Worm (Caenorhabditis elegans) whole organism, late embryonic: ENCODE measurements around the gene srx-119.

Experiments used
- C08G9.2 ChIP-seq: sonication (generic microtip); optimal IDR thresholded peaks from 2 replicates; lab custom pipeline; 2016; ENCODE audit warnings: mild to moderate bottlenecking, missing genetic modification characterization, moderate library complexity, missing compliant biosample characterization
- T23F11.4 ChIP-seq: fragments of 200-800 bp; sonication (Bioruptor generic); optimal IDR thresholded peaks from 2 replicates; lab custom pipeline; 2018; ENCODE audit warnings: mild to moderate bottlenecking, missing genetic modification characterization, missing compliant biosample characterization
- Y22D7AL.16 ChIP-seq: sonication (generic microtip); optimal IDR thresholded peaks from 2 replicates; lab custom pipeline; 2016; ENCODE audit warnings: missing genetic modification characterization, missing compliant biosample characterization
- ahr-1 ChIP-seq: sonication (generic microtip); optimal IDR thresholded peaks from 2 replicates; lab custom pipeline; 2016; ENCODE audit warnings: missing genetic modification characterization, missing compliant biosample characterization
- ama-1 ChIP-seq: fragments of 150-350 bp; optimal IDR thresholded peaks from 2 replicates; lab custom pipeline; 2014
- ceh-18 ChIP-seq: sonication (generic microtip); optimal IDR thresholded peaks from 2 replicates; lab custom pipeline; 2016; ENCODE audit warnings: missing genetic modification characterization, missing compliant biosample characterization
- ceh-2 ChIP-seq: sonication (generic microtip); optimal IDR thresholded peaks from 2 replicates; lab custom pipeline; 2016; ENCODE audit warnings: missing genotype, missing genetic modification characterization, missing compliant biosample characterization
- ceh-22 ChIP-seq: sonication (generic microtip); optimal IDR thresholded peaks from 2 replicates; lab custom pipeline; 2017; ENCODE audit warnings: missing biosample characterization, missing genetic modification characterization
- ceh-24 ChIP-seq: sonication (generic microtip); optimal IDR thresholded peaks from 2 replicates; lab custom pipeline; 2016; ENCODE audit warnings: mild to moderate bottlenecking, missing genetic modification characterization, missing compliant biosample characterization
- ceh-30 ChIP-seq: fragments of 150-350 bp; optimal IDR thresholded peaks from 2 replicates; lab custom pipeline; 2014; ENCODE audit warnings: missing biosample characterization, missing genetic modification characterization
- ceh-31 ChIP-seq: sonication (generic microtip); optimal IDR thresholded peaks from 2 replicates; lab custom pipeline; 2016; ENCODE audit warnings: missing genetic modification characterization, missing compliant biosample characterization
- ceh-34 ChIP-seq: sonication (generic microtip); optimal IDR thresholded peaks from 2 replicates; lab custom pipeline; 2016; ENCODE audit warnings: mild to moderate bottlenecking, missing genetic modification characterization, missing compliant biosample characterization
- ceh-48 ChIP-seq: sonication (generic microtip); optimal IDR thresholded peaks from 2 replicates; lab custom pipeline; 2016; ENCODE audit warnings: missing genetic modification characterization, inconsistent platforms, missing compliant biosample characterization
- ceh-6 ChIP-seq: fragments of 200-800 bp; sonication (Bioruptor generic); optimal IDR thresholded peaks from 2 replicates; lab custom pipeline; 2018; ENCODE audit warnings: mild to moderate bottlenecking, missing genetic modification characterization, missing compliant biosample characterization
- ceh-9 ChIP-seq: sonication (generic microtip); optimal IDR thresholded peaks from 2 replicates; lab custom pipeline; 2016; ENCODE audit warnings: mild to moderate bottlenecking, missing genetic modification characterization, inconsistent platforms, missing compliant biosample characterization
- dve-1 ChIP-seq: sonication (generic microtip); optimal IDR thresholded peaks from 2 replicates; lab custom pipeline; 2017; ENCODE audit warnings: antibody characterized with exemption, mild to moderate bottlenecking, missing genetic modification characterization, missing compliant biosample characterization
- ets-4 ChIP-seq: sonication (generic microtip); optimal IDR thresholded peaks from 2 replicates; lab custom pipeline; 2016; ENCODE audit warnings: missing genetic modification characterization, missing compliant biosample characterization
- eyg-1 ChIP-seq: sonication (generic microtip); optimal IDR thresholded peaks from 2 replicates; lab custom pipeline; 2016; ENCODE audit warnings: missing genotype, missing genetic modification characterization, missing compliant biosample characterization
- fkh-6 ChIP-seq: sonication (generic microtip); optimal IDR thresholded peaks from 2 replicates; lab custom pipeline; 2016; ENCODE audit warnings: missing genetic modification characterization, missing compliant biosample characterization
- hlh-13 ChIP-seq: fragments of 200-800 bp; sonication (Bioruptor generic); optimal IDR thresholded peaks from 2 replicates; lab custom pipeline; 2018; ENCODE audit warnings: mild to moderate bottlenecking, missing genetic modification characterization, missing compliant biosample characterization
- hlh-6 ChIP-seq: sonication (generic microtip); optimal IDR thresholded peaks from 2 replicates; lab custom pipeline; 2016; ENCODE audit warnings: missing genotype, missing genetic modification characterization, missing compliant biosample characterization
- hlh-8 ChIP-seq: sonication (generic microtip); optimal IDR thresholded peaks from 2 replicates; lab custom pipeline; 2016; ENCODE audit warnings: missing genotype, missing genetic modification characterization, missing compliant biosample characterization
- lin-11 ChIP-seq: fragments of 200-800 bp; sonication (Bioruptor generic); optimal IDR thresholded peaks from 2 replicates; lab custom pipeline; 2018; ENCODE audit warnings: mild to moderate bottlenecking, missing genetic modification characterization, missing compliant biosample characterization
- madf-2 ChIP-seq: sonication (generic microtip); optimal IDR thresholded peaks from 2 replicates; lab custom pipeline; 2017; ENCODE audit warnings: missing genetic modification characterization, missing compliant biosample characterization
- nhr-11 ChIP-seq: fragments of 150-350 bp; optimal IDR thresholded peaks from 2 replicates; lab custom pipeline; 2014; ENCODE audit warnings: missing biosample characterization, missing genetic modification characterization
- nhr-232 ChIP-seq: sonication (generic microtip); optimal IDR thresholded peaks from 2 replicates; lab custom pipeline; 2016; ENCODE audit warnings: missing genetic modification characterization, missing compliant biosample characterization
- pag-3 ChIP-seq: sonication (generic microtip); optimal IDR thresholded peaks from 2 replicates; lab custom pipeline; 2016; ENCODE audit warnings: missing compliant biosample characterization, missing genetic modification characterization, borderline replicate concordance
- pat-9 ChIP-seq: fragments of 200-800 bp; sonication (Bioruptor generic); optimal IDR thresholded peaks from 2 replicates; lab custom pipeline; 2018; ENCODE audit warnings: mild to moderate bottlenecking, missing genetic modification characterization, moderate library complexity, missing compliant biosample characterization
- pha-2 ChIP-seq: sonication (generic microtip); optimal IDR thresholded peaks from 2 replicates; lab custom pipeline; 2017; ENCODE audit warnings: mild to moderate bottlenecking, missing genetic modification characterization, missing compliant biosample characterization
- pha-4 ChIP-seq: fragments of 150-350 bp; optimal IDR thresholded peaks from 2 replicates; lab custom pipeline; 2018; ENCODE audit warnings: missing biosample characterization, missing genetic modification reagents, missing genetic modification characterization
- ref-2 ChIP-seq: sonication (generic microtip); optimal IDR thresholded peaks from 2 replicates; lab custom pipeline; 2016; ENCODE audit warnings: missing genetic modification characterization, missing compliant biosample characterization
- rnt-1 ChIP-seq: sonication (generic microtip); optimal IDR thresholded peaks from 2 replicates; lab custom pipeline; 2016; ENCODE audit warnings: missing genetic modification characterization, missing compliant biosample characterization
- sdc-2 ChIP-seq: sonication (generic microtip); optimal IDR thresholded peaks from 2 replicates; lab custom pipeline; 2016; ENCODE audit warnings: missing genotype, missing genetic modification characterization, missing compliant biosample characterization
- sox-2 ChIP-seq: fragments of 200-800 bp; sonication (Bioruptor generic); IDR thresholded peaks from 2 replicates; pipeline ENCODE4 v1.3.6; 2022; ENCODE audit warnings: missing genetic modification reagents, missing genetic modification characterization, missing compliant biosample characterization
- sox-4 ChIP-seq: sonication (generic microtip); optimal IDR thresholded peaks from 2 replicates; lab custom pipeline; 2017; ENCODE audit warnings: mild to moderate bottlenecking, missing genetic modification characterization, inconsistent platforms, missing compliant biosample characterization
- tbx-2 ChIP-seq: sonication (generic microtip); optimal IDR thresholded peaks from 2 replicates; lab custom pipeline; 2016; ENCODE audit warnings: missing genetic modification characterization, missing compliant biosample characterization
- unc-3 ChIP-seq, 2 experiments: fragments of 200-800 bp in 1 of 2; sonication (Bioruptor generic) in 1 of 2; sonication (generic microtip) in 1 of 2; conservative IDR thresholded peaks in 1 of 2; optimal IDR thresholded peaks in 1 of 2; 2 replicates each; pipeline versions ENCODE4 v1.3.6 to Lab custom; 2016 to 2022; ENCODE audit warnings: missing compliant biosample characterization in 2 of 2, missing genetic modification characterization in 2 of 2, missing genetic modification reagents in 1 of 2
- unc-42 ChIP-seq: sonication (generic microtip); optimal IDR thresholded peaks from 2 replicates; lab custom pipeline; 2016; ENCODE audit warnings: missing genotype, missing genetic modification characterization, missing compliant biosample characterization
- unc-55 ChIP-seq: sonication (generic microtip); optimal IDR thresholded peaks from 2 replicates; lab custom pipeline; 2017; ENCODE audit warnings: missing biosample characterization, missing genetic modification reagents, missing genetic modification characterization
- unc-86 ChIP-seq: sonication (generic microtip); optimal IDR thresholded peaks from 2 replicates; lab custom pipeline; 2016; ENCODE audit warnings: missing genetic modification characterization, missing compliant biosample characterization
- zip-5 ChIP-seq: sonication (generic microtip); optimal IDR thresholded peaks from 2 replicates; lab custom pipeline; 2016; ENCODE audit warnings: missing genetic modification characterization, missing compliant biosample characterization

srx-119 gene

DNA sequence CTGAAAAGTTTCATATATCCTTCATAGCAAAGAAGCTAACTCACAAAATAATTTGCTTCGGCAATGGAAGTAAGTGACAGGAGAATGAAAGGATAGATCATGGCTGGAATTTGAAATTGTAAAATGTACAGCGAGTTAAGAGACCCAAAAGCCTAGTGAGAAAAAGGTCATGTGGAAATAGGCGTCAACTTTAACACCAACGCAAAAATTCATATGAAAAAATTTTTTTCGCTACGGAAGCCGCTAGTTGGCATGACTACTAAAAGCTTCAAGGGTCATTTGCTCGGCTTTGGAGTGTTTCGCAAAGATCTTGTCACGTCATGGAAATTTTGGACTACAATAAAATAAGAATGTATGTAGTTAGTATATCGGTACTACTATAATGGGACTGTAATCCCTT is 42.5 kb downstream of the srx-119 start, which contains the start of gene Y38E10A.1:
Y38E10A.1 (minus strand) TSS at position 101 of the 400 bp plus-strand sequence.
- TF ChIP-seq ceh-9 (tag; lab: Kevin White, UChicago) (no peak), ets-4 (tag; lab: Kevin White, UChicago) (no peak), unc-86 (tag; lab: Kevin White, UChicago) (no peak), ceh-30 (no peak), ceh-18 (tag; lab: Kevin White, UChicago) (no peak), ceh-34 (no peak), tbx-2 (tag; lab: Kevin White, UChicago) (no peak), dve-1 (tag; lab: Kevin White, UChicago) (no peak), unc-55 (GFP tag; lab: Kevin White, UChicago) (no peak), zip-5 (tag; lab: Kevin White, UChicago) (no peak), pha-4 (no peak), madf-2 (tag; lab: Kevin White, UChicago) (no peak)
- TF ChIP-seq, all 69 proteins: peak for 0

DNA sequence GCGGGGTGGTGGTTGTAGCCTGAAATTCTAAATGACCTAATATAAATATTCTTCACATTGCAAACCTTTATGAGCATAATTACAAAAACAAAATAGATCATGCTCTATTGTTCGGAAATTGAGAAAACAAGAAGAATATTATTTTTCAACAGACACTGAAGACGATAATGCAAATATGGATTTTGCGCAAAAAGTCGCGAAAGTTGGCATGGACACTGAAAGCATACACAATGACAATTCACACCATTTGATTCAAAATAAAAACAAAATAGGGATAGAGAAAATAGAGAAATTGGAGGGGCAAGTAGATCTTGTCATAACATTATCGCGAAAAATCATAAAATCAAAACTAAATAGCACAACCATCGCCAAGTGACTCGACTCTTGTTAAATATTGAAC is 44.7 kb downstream of the srx-119 start, which contains the start of gene Y38E10A.35:
Y38E10A.35 (minus strand) TSS at position 101 of the 400 bp plus-strand sequence.
- no peak for TF ChIP-seq hlh-6 (tag; lab: Kevin White, UChicago)
- TF ChIP-seq ceh-6 (GFP tag; lab: Kevin White, UChicago): no peak
- no peak for TF ChIP-seq ceh-34
- TF ChIP-seq ceh-2: no peak
- no peak for TF ChIP-seq ceh-22
- no peak for TF ChIP-seq tbx-2 (tag; lab: Kevin White, UChicago)
- no peak for TF ChIP-seq C08G9.2 (tag; lab: Kevin White, UChicago)
- no peak for TF ChIP-seq pat-9
- TF ChIP-seq hlh-13 (GFP tag; lab: Kevin White, UChicago): no peak
- TF ChIP-seq madf-2 (tag; lab: Kevin White, UChicago): no peak
- TF ChIP-seq ref-2: no peak
- TF ChIP-seq sox-2 (GFP tag; lab: Robert Waterston, UW): no peak
- no peak for TF ChIP-seq eyg-1 (tag; lab: Kevin White, UChicago)
- no peak for TF ChIP-seq T23F11.4 (GFP tag; lab: Kevin White, UChicago)
- TF ChIP-seq ceh-31 (tag; lab: Kevin White, UChicago): no peak
- no peak for TF ChIP-seq unc-42
- TF ChIP-seq ceh-48 (tag; lab: Kevin White, UChicago): no peak
- TF ChIP-seq nhr-11: no peak

DNA sequence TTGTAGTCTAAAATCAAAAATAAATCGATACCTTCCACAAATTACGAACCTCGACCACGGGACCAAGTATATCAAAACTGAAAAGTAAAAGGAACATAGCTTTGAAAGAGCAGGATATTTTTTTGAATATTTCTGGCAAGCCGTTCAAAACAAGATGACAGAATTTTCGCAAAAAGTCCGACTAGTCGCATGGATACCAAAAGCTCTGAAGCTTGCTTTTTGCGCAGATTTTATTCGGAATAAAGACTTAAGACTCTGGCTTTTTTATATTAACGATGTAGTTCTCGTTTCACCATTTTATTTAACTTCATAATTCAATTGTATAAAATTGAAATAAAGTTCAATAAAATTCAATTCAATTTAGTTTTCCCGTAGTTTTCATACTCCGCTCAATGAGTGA is 45.5 kb downstream of the srx-119 start, which contains the start of gene Y38E10A.2:
Y38E10A.2 (minus strand) TSS at position 101 of the 400 bp plus-strand sequence.
- no peak for TF ChIP-seq fkh-6 (tag; lab: Kevin White, UChicago)
- no peak for TF ChIP-seq ceh-24
- no peak for TF ChIP-seq sdc-2
- no peak for TF ChIP-seq hlh-13 (GFP tag; lab: Kevin White, UChicago)
- TF ChIP-seq Y22D7AL.16 (tag; lab: Kevin White, UChicago): no peak
- no peak for TF ChIP-seq tbx-2 (tag; lab: Kevin White, UChicago)
- TF ChIP-seq dve-1 (tag; lab: Kevin White, UChicago): no peak
- no peak for TF ChIP-seq hlh-8 (tag; lab: Kevin White, UChicago)
- no peak for TF ChIP-seq unc-3 (GFP tag; conservative IDR thresholded peaks at IDR 0.05; lab: Robert Waterston, UW)
- no peak for TF ChIP-seq unc-3 (tag; optimal IDR thresholded peaks at IDR 0.05; lab: Kevin White, UChicago)
- TF ChIP-seq pha-2 (tag; lab: Kevin White, UChicago): no peak

DNA sequence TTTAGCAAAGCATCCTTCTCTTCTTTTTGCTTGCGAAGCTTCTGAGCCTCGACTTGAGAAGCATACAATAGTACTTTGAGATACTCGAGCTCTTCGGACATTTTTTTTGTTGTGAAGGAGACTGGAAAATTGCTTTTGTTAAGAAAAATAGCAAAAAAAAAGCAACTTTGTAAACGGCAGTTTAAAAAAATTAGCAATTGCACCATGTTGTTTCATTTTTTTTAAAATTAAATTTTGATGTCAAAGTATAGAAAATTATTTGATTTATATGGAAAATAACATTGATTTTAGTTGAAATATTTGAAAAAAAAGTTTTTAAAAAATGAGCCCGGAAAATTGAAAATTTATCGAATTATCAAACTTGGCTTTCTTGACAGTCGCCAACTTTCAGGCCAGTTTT is 46.6 kb downstream of the srx-119 start, which contains the start of gene Y38E10A.3:
Y38E10A.3 (minus strand) TSS at position 101 of the 400 bp plus-strand sequence.
- TF ChIP-seq nhr-11 (no peak), unc-86 (tag; lab: Kevin White, UChicago) (no peak), ceh-9 (tag; lab: Kevin White, UChicago) (no peak), tbx-2 (tag; lab: Kevin White, UChicago) (no peak), ahr-1 (tag; lab: Kevin White, UChicago) (no peak), pag-3 (tag; lab: Kevin White, UChicago) (no peak), lin-11 (tag; lab: Kevin White, UChicago) (no peak), ceh-31 (tag; lab: Kevin White, UChicago) (no peak), pat-9 (no peak), madf-2 (tag; lab: Kevin White, UChicago) (no peak), nhr-232 (no peak), rnt-1 (no peak), sox-4 (tag; lab: Kevin White, UChicago) (no peak), ama-1 (lab: Kevin White, UChicago) (no peak)
- TF ChIP-seq, all 69 proteins: peak for 0
